Fruit fly (Drosophila melanogaster): ENCODE measurements around the gene eyg.

The eyg gene

DNA sequence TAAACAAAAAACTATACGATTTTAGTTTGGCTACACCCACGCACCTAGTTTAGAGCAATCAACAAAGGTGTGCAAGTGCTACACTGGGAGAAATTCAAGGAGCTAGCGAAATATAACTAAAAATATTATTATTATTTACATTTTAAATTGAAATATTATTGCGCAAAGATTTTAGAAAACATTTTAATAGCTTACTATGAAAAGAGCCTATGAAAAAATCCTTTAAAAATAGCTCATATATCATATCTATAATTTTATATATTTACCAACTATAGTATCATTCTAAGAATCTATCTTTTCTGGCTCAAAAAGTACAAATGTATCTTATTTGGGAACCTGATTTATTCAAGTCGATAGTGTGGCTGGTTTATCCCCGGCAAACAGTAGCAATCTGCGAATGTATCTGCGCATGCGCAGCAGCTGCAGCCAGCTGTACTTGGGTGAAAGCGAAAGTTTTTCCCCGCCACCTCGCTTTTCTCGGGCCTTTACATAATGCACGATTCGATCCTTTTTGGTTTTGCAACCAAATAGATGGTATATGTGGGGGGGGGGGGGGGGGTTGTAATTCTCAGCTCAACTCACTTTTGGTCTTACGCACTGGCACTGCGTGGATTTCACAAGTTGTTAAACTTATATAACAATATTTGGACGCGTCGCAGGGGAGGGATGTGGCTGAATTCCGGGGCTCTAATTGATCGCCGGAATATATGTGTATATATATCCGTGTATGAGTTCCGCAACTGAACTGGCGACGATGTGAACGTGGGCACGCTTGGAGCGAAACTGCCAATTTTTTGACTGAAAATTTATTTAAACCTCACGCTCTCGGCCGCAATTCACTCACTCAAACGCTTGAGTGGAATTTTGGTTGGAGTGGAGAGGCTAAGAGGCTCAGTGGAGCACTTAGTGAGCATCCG lies 28.9 kb upstream of the eyg start, which contains the start of gene CG10657 (continued):
- no peak for TF ChIP-seq ttk (GFP tag; IDR thresholded peaks at IDR 0.05)
- TF ChIP-seq zen (tag; optimal IDR thresholded peaks at IDR 0.05), result no peak
- TF ChIP-seq CG30431 (GFP tag; optimal IDR thresholded peaks at IDR 0.05), result no peak
- no peak for TF ChIP-seq Lhr (GFP tag; optimal IDR thresholded peaks at IDR 0.05)
- TF ChIP-seq lab (GFP tag; optimal IDR thresholded peaks at IDR 0.05), result no peak

DNA sequence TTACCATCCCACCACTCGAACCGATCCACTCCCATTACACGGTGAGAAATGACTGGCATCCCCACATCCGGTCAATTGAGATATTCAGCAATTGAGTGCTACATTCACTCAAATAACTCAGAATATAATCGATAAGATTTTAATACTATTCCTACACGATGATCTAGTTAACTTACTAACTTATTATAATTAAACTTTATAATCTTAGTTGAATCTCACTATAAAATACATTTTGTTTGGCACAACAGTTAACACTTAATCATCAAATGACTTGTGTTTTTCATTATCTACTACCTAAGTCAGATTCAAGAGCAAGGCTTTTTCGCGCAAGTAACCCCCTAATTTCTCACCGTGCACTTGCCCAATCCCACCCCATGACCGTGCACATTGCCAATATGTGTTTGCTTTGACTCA lies 27.5 kb upstream of the eyg start:
- TF ChIP-seq sens (GFP tag), result peak; percentile 65
- TF ChIP-seq Ssrp (tag; optimal IDR thresholded peaks at IDR 0.05), result peak; percentile 35
- TF ChIP-seq CG3407 (GFP tag; optimal IDR thresholded peaks at IDR 0.05), result no peak
- no peak for TF ChIP-seq Dip3 (GFP tag; optimal IDR thresholded peaks at IDR 0.05)
- no peak for TF ChIP-seq CHES-1-like (GFP tag; optimal IDR thresholded peaks at IDR 0.05)
- no peak for TF ChIP-seq Fer2 (tag; optimal IDR thresholded peaks at IDR 0.05)
- no peak for TF ChIP-seq CG33557 (GFP tag; optimal IDR thresholded peaks at IDR 0.05)
- 0 out of 3 replicates have a peak, but pooled peaks have one; percentile 30 for TF ChIP-seq CG11560 (tag; IDR thresholded peaks at IDR 0.05)
- TF ChIP-seq bab2 (GFP tag; optimal IDR thresholded peaks at IDR 0.05), result peak; percentile 11
- TF ChIP-seq pita (GFP tag; optimal IDR thresholded peaks at IDR 0.05), result no peak
- peak; percentile 39 for TF ChIP-seq CG2875 (GFP tag; optimal IDR thresholded peaks at IDR 0.05)
- peak; percentile 4 for TF ChIP-seq CG15011 (GFP tag; optimal IDR thresholded peaks at IDR 0.05)
- TF ChIP-seq Gug (GFP tag; IDR thresholded peaks at IDR 0.05), result no peak
- TF ChIP-seq Xbp1 (GFP tag; optimal IDR thresholded peaks at IDR 0.05), result peak; percentile 36
- peak; percentile 43 for TF ChIP-seq D19A (tag; optimal IDR thresholded peaks at IDR 0.05)
- TF ChIP-seq Sry-δ (GFP tag; optimal IDR thresholded peaks at IDR 0.05), result no peak
- peak in 1 of 2 experiments; percentile 5 for TF ChIP-seq Eip74EF (GFP tag; optimal IDR thresholded peaks at IDR 0.05)
- TF ChIP-seq CG15696 (tag; optimal IDR thresholded peaks at IDR 0.05), result no peak
- no peak for TF ChIP-seq CG15479 (GFP tag; optimal IDR thresholded peaks at IDR 0.05)
- no peak for TF ChIP-seq rib (GFP tag; IDR thresholded peaks at IDR 0.05)
- 0 out of 2 replicates have a peak, but pooled peaks have one; percentile 27 for TF ChIP-seq Ptx1 (GFP tag; IDR thresholded peaks at IDR 0.05)
- TF ChIP-seq chinmo (GFP tag; IDR thresholded peaks at IDR 0.05; ENCODE audit: partially characterized antibody), result no peak
- TF ChIP-seq Dip2 (GFP tag; IDR thresholded peaks at IDR 0.05), result no peak
- no peak for TF ChIP-seq CG42726 (GFP tag; IDR thresholded peaks at IDR 0.05; ENCODE audit: partially characterized antibody)
- TF ChIP-seq Oli (tag; optimal IDR thresholded peaks at IDR 0.05), result peak; percentile 43
- peak; percentile 54 for TF ChIP-seq CG10979 (tag; optimal IDR thresholded peaks at IDR 0.05)
- no peak for TF ChIP-seq hkb (optimal IDR thresholded peaks at IDR 0.05)
- TF ChIP-seq hkb (GFP tag; IDR thresholded peaks at IDR 0.05), result peak; percentile 39; the same call in 1 of the 2 replicates
- peak; percentile 72 for TF ChIP-seq CG2678 (tag; optimal IDR thresholded peaks at IDR 0.05)
- peak; percentile 47 for TF ChIP-seq CG12219 (GFP tag; optimal IDR thresholded peaks at IDR 0.05)
- TF ChIP-seq prd (optimal IDR thresholded peaks at IDR 0.05), result no peak
- peak; percentile 37; the same call in 1 of the 3 replicates for TF ChIP-seq prd (GFP tag; IDR thresholded peaks at IDR 0.05)
- TF ChIP-seq Deaf1 (tag; optimal IDR thresholded peaks at IDR 0.05), result no peak
- no peak for TF ChIP-seq Tbp (GFP tag; optimal IDR thresholded peaks at IDR 0.05)
- TF ChIP-seq CG10209 (GFP tag; optimal IDR thresholded peaks at IDR 0.05), result peak; percentile 35
- no peak for TF ChIP-seq CG11398 (GFP tag; optimal IDR thresholded peaks at IDR 0.05)
- peak in 1 of 2 experiments; percentile 58 for TF ChIP-seq Hr51 (GFP tag; optimal IDR thresholded peaks at IDR 0.05)
- TF ChIP-seq NC2α (GFP tag; optimal IDR thresholded peaks at IDR 0.05), result no peak
- TF ChIP-seq p53 (GFP tag; optimal IDR thresholded peaks at IDR 0.05), result no peak
- no peak for TF ChIP-seq Hey (tag; optimal IDR thresholded peaks at IDR 0.05)
- no peak for TF ChIP-seq tup (GFP tag; optimal IDR thresholded peaks at IDR 0.05)
- peak; percentile 55 for TF ChIP-seq dmrt99B (tag; optimal IDR thresholded peaks at IDR 0.05)
